Fruit fly (Drosophila melanogaster) whole organism, embryonic: ENCODE measurements around the gene Scr.
A peak's percentile ranks its signal among the peaks of the same experiment; 100 is the strongest.

Experiments
- Abd-B ChIP-seq: fragments of 200-800 bp; sonication (Bioruptor generic); optimal IDR thresholded peaks from 2 replicates; lab custom pipeline; 2018; ENCODE audit warnings: missing biosample characterization, mild to moderate bottlenecking, missing genetic modification characterization, moderate library complexity
- Antp ChIP-seq: fragments of 200-800 bp; sonication (Bioruptor generic); optimal IDR thresholded peaks from 3 replicates; lab custom pipeline; 2016; ENCODE audit warnings: missing biosample characterization, missing genetic modification characterization
- CG10565 ChIP-seq: fragments of 200-800 bp; sonication (Bioruptor generic); optimal IDR thresholded peaks from 3 replicates; lab custom pipeline; 2016; ENCODE audit warnings: missing biosample characterization, mild to moderate bottlenecking, missing genetic modification characterization
- CG13123 ChIP-seq: fragments of 200-800 bp; sonication (Bioruptor generic); optimal IDR thresholded peaks from 2 replicates; lab custom pipeline; 2016; ENCODE audit warnings: missing biosample characterization, missing genetic modification characterization
- CG13624 ChIP-seq: fragments of 200-800 bp; sonication (Bioruptor generic); optimal IDR thresholded peaks from 2 replicates; lab custom pipeline; 2016; ENCODE audit warnings: missing biosample characterization, missing genetic modification characterization
- CG13894 ChIP-seq: fragments of 200-800 bp; sonication (Bioruptor generic); optimal IDR thresholded peaks from 3 replicates; lab custom pipeline; 2018; ENCODE audit warnings: missing biosample characterization, mild to moderate bottlenecking, missing genetic modification characterization, moderate library complexity
- CG14965 ChIP-seq: fragments of 200-800 bp; sonication (Bioruptor generic); optimal IDR thresholded peaks from 2 replicates; lab custom pipeline; 2016; ENCODE audit warnings: missing biosample characterization, missing genetic modification characterization, borderline replicate concordance
- CG15269 ChIP-seq: fragments of 200-800 bp; sonication (Bioruptor generic); optimal IDR thresholded peaks from 2 replicates; lab custom pipeline; 2018; ENCODE audit warnings: missing biosample characterization, mild to moderate bottlenecking, missing genetic modification characterization, moderate library complexity
- CG16779 ChIP-seq: fragments of 200-800 bp; sonication (Bioruptor generic); IDR thresholded peaks from 2 replicates; pipeline ENCODE4 v1.3.6; 2022; ENCODE audit warnings: missing biosample characterization, missing genetic modification characterization
- CG17802 ChIP-seq: fragments of 200-800 bp; sonication (Bioruptor generic); optimal IDR thresholded peaks from 2 replicates; lab custom pipeline; 2018; ENCODE audit warnings: missing biosample characterization, mild to moderate bottlenecking, missing genetic modification characterization, moderate library complexity
- CG17912 ChIP-seq: fragments of 200-800 bp; sonication (Bioruptor generic); optimal IDR thresholded peaks from 2 replicates; lab custom pipeline; 2018; ENCODE audit warnings: missing biosample characterization, mild to moderate bottlenecking, missing genetic modification characterization
- CG33557 ChIP-seq: fragments of 200-800 bp; sonication (Bioruptor generic); optimal IDR thresholded peaks from 2 replicates; lab custom pipeline; 2019; ENCODE audit warnings: missing biosample characterization, mild to moderate bottlenecking, missing genetic modification characterization, moderate library complexity
- CG34224 ChIP-seq: fragments of 200-800 bp; sonication (Bioruptor generic); IDR thresholded peaks from 3 replicates; pipeline ENCODE4 v1.3.6; 2022; ENCODE audit warnings: missing biosample characterization, missing genetic modification characterization; ENCODE audit not compliant: partially characterized antibody
- CG4404 ChIP-seq: fragments of 200-800 bp; sonication (Bioruptor generic); IDR thresholded peaks from 2 replicates; pipeline ENCODE4 v1.3.6; 2022; ENCODE audit warnings: missing biosample characterization, missing genetic modification characterization
- CG4707 ChIP-seq: fragments of 200-800 bp; sonication (Bioruptor generic); optimal IDR thresholded peaks from 2 replicates; lab custom pipeline; 2018; ENCODE audit warnings: missing biosample characterization, mild to moderate bottlenecking, missing genetic modification characterization, moderate library complexity
- CG4854 ChIP-seq: fragments of 200-800 bp; sonication (Bioruptor generic); optimal IDR thresholded peaks from 2 replicates; lab custom pipeline; 2016; ENCODE audit warnings: missing biosample characterization, missing genetic modification characterization, inconsistent platforms
- CG7271 ChIP-seq: fragments of 200-800 bp; sonication (Bioruptor generic); optimal IDR thresholded peaks from 2 replicates; lab custom pipeline; 2018; ENCODE audit warnings: missing biosample characterization, mild to moderate bottlenecking, missing genetic modification characterization, moderate library complexity
- CG8478 ChIP-seq: fragments of >200 bp; optimal IDR thresholded peaks from 2 replicates; lab custom pipeline; 2018
- CG9817 ChIP-seq: fragments of 200-800 bp; sonication (Bioruptor generic); optimal IDR thresholded peaks from 2 replicates; lab custom pipeline; 2018; ENCODE audit warnings: missing biosample characterization, mild to moderate bottlenecking, missing genetic modification characterization, moderate library complexity
- Camta ChIP-seq: fragments of 200-800 bp; sonication (Bioruptor generic); optimal IDR thresholded peaks from 2 replicates; lab custom pipeline; 2016; ENCODE audit warnings: missing biosample characterization, missing genetic modification characterization
- D19A ChIP-seq: fragments of 200-800 bp; optimal IDR thresholded peaks from 3 replicates; lab custom pipeline; 2019; ENCODE audit warnings: missing biosample characterization, mild to moderate bottlenecking, missing genetic modification characterization, moderate library complexity
- Dll ChIP-seq: fragments of 200-800 bp; sonication (Bioruptor generic); IDR thresholded peaks from 4 replicates; pipeline ENCODE4 v1.3.6; 2022; ENCODE audit warnings: missing biosample characterization, missing genetic modification characterization; ENCODE audit not compliant: partially characterized antibody
- Doc2 ChIP-seq: fragments of 200-800 bp; sonication (Bioruptor generic); IDR thresholded peaks from 2 replicates; pipeline ENCODE4 v1.3.6; 2022; ENCODE audit warnings: missing biosample characterization, missing genetic modification characterization
- Fer3 ChIP-seq: fragments of 200-800 bp; sonication (Bioruptor generic); optimal IDR thresholded peaks from 2 replicates; lab custom pipeline; 2018; ENCODE audit warnings: missing biosample characterization, mild to moderate bottlenecking, missing genetic modification characterization, moderate library complexity
- HLH4C ChIP-seq: fragments of 200-800 bp; sonication (Bioruptor generic); IDR thresholded peaks from 3 replicates; pipeline ENCODE4 v1.3.6; 2022; ENCODE audit warnings: missing biosample characterization, missing genetic modification characterization; ENCODE audit not compliant: partially characterized antibody
- Hr78 ChIP-seq, 2 experiments: fragments of 200-800 bp in 1 of 2; fragments of >200 bp in 1 of 2; sonication (Bioruptor generic) in 1 of 2; optimal IDR thresholded peaks; 2 replicates each; lab custom pipeline; 2017 to 2019; ENCODE audit warnings: missing biosample characterization in 2 of 2, missing genetic modification characterization in 2 of 2, mild to moderate bottlenecking in 1 of 2, moderate library complexity in 1 of 2
- MBD-R2 ChIP-seq: fragments of 200-800 bp; sonication (Bioruptor generic); IDR thresholded peaks from 2 replicates; pipeline ENCODE4 v1.3.6; 2022; ENCODE audit warnings: missing biosample characterization, missing genetic modification characterization
- MESR4 ChIP-seq: fragments of 200-800 bp; sonication (Bioruptor generic); optimal IDR thresholded peaks from 2 replicates; lab custom pipeline; 2018; ENCODE audit warnings: missing biosample characterization, mild to moderate bottlenecking, missing genetic modification characterization, moderate library complexity
- Mad ChIP-seq: fragments of 200-800 bp; sonication (Bioruptor generic); optimal IDR thresholded peaks from 2 replicates; lab custom pipeline; 2016; ENCODE audit warnings: missing biosample characterization, missing genetic modification characterization
- Myb ChIP-seq: fragments of 200-800 bp; sonication (Bioruptor generic); optimal IDR thresholded peaks from 2 replicates; lab custom pipeline; 2016; ENCODE audit warnings: missing biosample characterization, missing genetic modification characterization
- NfI ChIP-seq: fragments of 200-800 bp; sonication (Bioruptor generic); optimal IDR thresholded peaks from 3 replicates; lab custom pipeline; 2018; ENCODE audit warnings: missing biosample characterization, mild to moderate bottlenecking, missing genetic modification characterization, moderate library complexity
- cad ChIP-seq: fragments of >200 bp; optimal IDR thresholded peaks from 2 replicates; lab custom pipeline; 2017; ENCODE audit warnings: missing biosample characterization, missing genetic modification characterization
- crol ChIP-seq: fragments of 200-800 bp; sonication (Bioruptor generic); IDR thresholded peaks from 2 replicates; pipeline ENCODE4 v1.3.6; 2022; ENCODE audit warnings: missing biosample characterization, missing genetic modification characterization
- ftz-f1 ChIP-seq: fragments of 200-800 bp; sonication (Bioruptor generic); optimal IDR thresholded peaks from 2 replicates; lab custom pipeline; 2016; ENCODE audit warnings: missing biosample characterization, missing genetic modification characterization
- hb ChIP-seq: fragments of 200-800 bp; sonication (Bioruptor generic); IDR thresholded peaks from 3 replicates; pipeline ENCODE4 v1.3.6; 2022; ENCODE audit warnings: missing biosample characterization, missing genetic modification characterization; ENCODE audit not compliant: partially characterized antibody
- insv ChIP-seq, 2 experiments: fragments of 200-800 bp; sonication (Bioruptor generic); optimal IDR thresholded peaks; 3 replicates each; lab custom pipeline; 2016 to 2018; ENCODE audit warnings: missing biosample characterization in 2 of 2, missing genetic modification characterization in 2 of 2
- ken ChIP-seq: fragments of 200-800 bp; sonication (Bioruptor generic); IDR thresholded peaks from 3 replicates; pipeline ENCODE4 v1.3.6; 2022; ENCODE audit warnings: missing biosample characterization, missing genetic modification characterization
- klu ChIP-seq: fragments of 200-800 bp; sonication (Bioruptor generic); IDR thresholded peaks from 2 replicates; pipeline ENCODE4 v1.3.6; 2022; ENCODE audit warnings: missing biosample characterization, missing genetic modification characterization
- maf-S ChIP-seq: fragments of 200-800 bp; sonication (Bioruptor generic); optimal IDR thresholded peaks from 2 replicates; lab custom pipeline; 2016; ENCODE audit warnings: missing biosample characterization, missing genetic modification characterization
- mld ChIP-seq: fragments of 200-800 bp; sonication (Bioruptor generic); IDR thresholded peaks from 3 replicates; pipeline ENCODE4 v1.3.6; 2022; ENCODE audit warnings: missing biosample characterization, missing genetic modification characterization; ENCODE audit not compliant: partially characterized antibody
- onecut ChIP-seq: fragments of 200-800 bp; sonication (Bioruptor generic); IDR thresholded peaks from 2 replicates; pipeline ENCODE4 v1.3.6; 2022; ENCODE audit warnings: missing biosample characterization, missing genetic modification characterization
- sens ChIP-seq: fragments of 200-800 bp; sonication (Bioruptor generic); peaks from one replicate; lab custom pipeline; 2016; ENCODE audit warnings: missing biosample characterization, missing genetic modification characterization
- sens-2 ChIP-seq: fragments of 200-800 bp; sonication (Bioruptor generic); IDR thresholded peaks from 2 replicates; pipeline ENCODE4 v1.3.6; 2022; ENCODE audit warnings: missing biosample characterization, missing genetic modification characterization
- sug ChIP-seq: fragments of 200-800 bp; optimal IDR thresholded peaks from 2 replicates; lab custom pipeline; 2019; ENCODE audit warnings: missing biosample characterization, mild to moderate bottlenecking, missing genetic modification characterization, moderate library complexity
- unc-4 ChIP-seq: fragments of 200-800 bp; sonication (Bioruptor generic); IDR thresholded peaks from 2 replicates; pipeline ENCODE4 v1.3.6; 2022; ENCODE audit warnings: missing biosample characterization, missing genetic modification characterization; ENCODE audit not compliant: partially characterized antibody
- vnd ChIP-seq: fragments of 200-800 bp; sonication (Bioruptor generic); IDR thresholded peaks from 3 replicates; pipeline ENCODE4 v1.3.6; 2022; ENCODE audit warnings: missing biosample characterization, missing genetic modification characterization; ENCODE audit not compliant: partially characterized antibody
- wdn ChIP-seq: fragments of 200-800 bp; sonication (Bioruptor generic); IDR thresholded peaks from 2 replicates; pipeline ENCODE4 v1.3.6; 2022; ENCODE audit warnings: missing biosample characterization, missing genetic modification characterization
- zen ChIP-seq: fragments of 200-800 bp; sonication (Bioruptor generic); optimal IDR thresholded peaks from 3 replicates; lab custom pipeline; 2018; ENCODE audit warnings: missing biosample characterization, mild to moderate bottlenecking, missing genetic modification characterization, moderate library complexity

Scr gene

dm6 chr3R:6858997-6859396 lies 9.2 kb upstream of the Scr start (continued):
- TF ChIP-seq maf-S (GFP tag; lab: Kevin White, UChicago) (no peak), zen (peak; percentile 93), CG17802 (tag; lab: Kevin White, UChicago) (no peak), HLH4C (GFP tag; lab: Robert Waterston, UW) (no peak), CG7271 (tag; lab: Kevin White, UChicago) (peak; percentile 67)

dm6 chr3R:6857425-6857824 lies 7.6 kb upstream of the Scr start:
- TF ChIP-seq cad (GFP tag; lab: Kevin White, UChicago): peak; percentile 98
- no peak for TF ChIP-seq MBD-R2
- peak; percentile 97 for TF ChIP-seq CG7271 (tag; lab: Kevin White, UChicago)

dm6 chr3R:6854296-6854695 lies 4.5 kb upstream of the Scr start:
- TF ChIP-seq sens-2 (GFP tag; lab: Robert Waterston, UW): no peak
- no peak for TF ChIP-seq ken (GFP tag; lab: Robert Waterston, UW)
- TF ChIP-seq CG8478 (lab: Kevin White, UChicago): no peak
- no peak for TF ChIP-seq Dll (GFP tag; lab: Robert Waterston, UW)
- TF ChIP-seq Hr78 (GFP tag; optimal IDR thresholded peaks at IDR 0.05; lab: Kevin White, UChicago): no peak
- TF ChIP-seq CG13894: no peak
- no peak for TF ChIP-seq CG34224 (GFP tag; lab: Robert Waterston, UW)
- no peak for TF ChIP-seq CG4707 (GFP tag; lab: Kevin White, UChicago)
- no peak for TF ChIP-seq CG13624 (GFP tag; lab: Kevin White, UChicago)
- no peak for TF ChIP-seq CG4404
- no peak for TF ChIP-seq Fer3 (tag; lab: Kevin White, UChicago)
- no peak for TF ChIP-seq Antp (GFP tag; lab: Kevin White, UChicago)
- TF ChIP-seq unc-4 (GFP tag; lab: Robert Waterston, UW): no peak
- no peak for TF ChIP-seq CG15269 (tag; lab: Kevin White, UChicago)
- no peak for TF ChIP-seq mld
- TF ChIP-seq CG9817 (tag; lab: Kevin White, UChicago): no peak
- TF ChIP-seq onecut (GFP tag; lab: Robert Waterston, UW): no peak
- TF ChIP-seq insv (GFP tag; optimal IDR thresholded peaks at IDR 0.05; lab: Kevin White, UChicago): peak; percentile 93 to 100
- no peak for TF ChIP-seq Myb (GFP tag; lab: Kevin White, UChicago)
- peak; percentile 97 for TF ChIP-seq CG14965 (GFP tag; lab: Kevin White, UChicago)
- TF ChIP-seq Mad (GFP tag; lab: Kevin White, UChicago): no peak
- TF ChIP-seq hb (GFP tag; lab: Robert Waterston, UW): no peak
- TF ChIP-seq CG17912 (GFP tag; lab: Kevin White, UChicago): no peak
- no peak for TF ChIP-seq vnd
- TF ChIP-seq klu (GFP tag; lab: Robert Waterston, UW): no peak
- no peak for TF ChIP-seq CG10565 (GFP tag; lab: Kevin White, UChicago)
- TF ChIP-seq CG13123 (GFP tag; lab: Kevin White, UChicago): no peak
- TF ChIP-seq Abd-B (GFP tag; lab: Kevin White, UChicago): no peak
- no peak for TF ChIP-seq CG4854 (GFP tag; lab: Kevin White, UChicago)
- TF ChIP-seq D19A (tag; lab: Kevin White, UChicago): no peak
- TF ChIP-seq CG16779 (GFP tag; lab: Robert Waterston, UW): no peak
- TF ChIP-seq sens: peak; percentile 48
- no peak for TF ChIP-seq ftz-f1 (GFP tag; lab: Kevin White, UChicago)
- TF ChIP-seq CG33557 (GFP tag; lab: Kevin White, UChicago): no peak
- no peak for TF ChIP-seq Camta (GFP tag; lab: Kevin White, UChicago)
- TF ChIP-seq Doc2 (GFP tag; lab: Robert Waterston, UW): no peak
- no peak for TF ChIP-seq sug (tag; lab: Kevin White, UChicago)
- no peak for TF ChIP-seq crol (GFP tag; lab: Robert Waterston, UW)
- no peak for TF ChIP-seq MESR4
- no peak for TF ChIP-seq NfI (GFP tag; lab: Kevin White, UChicago)
- no peak for TF ChIP-seq wdn
